Fruit fly (Drosophila melanogaster): ENCODE data around the gene yl.

yl gene

dm6 chrX:14193013-14193412 lies at the start of gene yl:
TSS of gene yl (plus strand) at chrX:14193214.
- TF ChIP-seq CG17801 (GFP tag; optimal IDR thresholded peaks at IDR 0.05; ENCODE audit: partially characterized antibody): no peak

dm6 chrX:14148171-14148570 lies 44.8 kb upstream of the yl start:
- no peak for TF ChIP-seq CG17801 (GFP tag; optimal IDR thresholded peaks at IDR 0.05; ENCODE audit: partially characterized antibody)

- TF ChIP-seq CG17801 (GFP tag; optimal IDR thresholded peaks at IDR 0.05; ENCODE audit: partially characterized antibody): no peak
These were observed 43.7 kb upstream of the yl start for dm6 chrX:14149312-14149711.

dm6 chrX:14151906-14152305 lies 41.1 kb upstream of the yl start, which contains the start of gene CG12479:
TSS of gene CG12479 (minus strand) at chrX:14152006.
- TF ChIP-seq CG17801 (GFP tag; optimal IDR thresholded peaks at IDR 0.05; ENCODE audit: partially characterized antibody): no peak

dm6 chrX:14153689-14154088 lies 39.3 kb upstream of the yl start:
- no peak for TF ChIP-seq CG17801 (GFP tag; optimal IDR thresholded peaks at IDR 0.05; ENCODE audit: partially characterized antibody)

dm6 chrX:14169068-14169642 lies 23.9 kb upstream of the yl start, which contains the start of gene CG12480:
TSS of gene CG12480 (plus strand) at chrX:14169592.
- TF ChIP-seq CG17801 (GFP tag; optimal IDR thresholded peaks at IDR 0.05; ENCODE audit: partially characterized antibody): no peak

dm6 chrX:14172524-14172923 lies 20.5 kb upstream of the yl start, which contains the start of gene betaNACtes1:
TSS of gene betaNACtes1 (minus strand) at chrX:14172624.
- no peak for TF ChIP-seq CG17801 (GFP tag; optimal IDR thresholded peaks at IDR 0.05; ENCODE audit: partially characterized antibody)

- TF ChIP-seq CG17801 (GFP tag; optimal IDR thresholded peaks at IDR 0.05; ENCODE audit: partially characterized antibody): no peak
These were observed 19.4 kb upstream of the yl start for dm6 chrX:14173654-14174053.

- TF ChIP-seq CG17801 (GFP tag; optimal IDR thresholded peaks at IDR 0.05; ENCODE audit: partially characterized antibody): no peak
These were observed 18.6 kb upstream of the yl start, which contains the start of gene CG1368 for dm6 chrX:14174456-14174855. TSS of gene CG1368 (plus strand) at chrX:14174756.

- no peak for TF ChIP-seq CG17801 (GFP tag; optimal IDR thresholded peaks at IDR 0.05; ENCODE audit: partially characterized antibody)
These were observed 17.4 kb upstream of the yl start for dm6 chrX:14175663-14176062.

dm6 chrX:14176623-14177022 lies 16.4 kb upstream of the yl start, which contains the start of gene CG11581:
TSS of gene CG11581 (plus strand) at chrX:14176923.
- TF ChIP-seq CG17801 (GFP tag; optimal IDR thresholded peaks at IDR 0.05; ENCODE audit: partially characterized antibody): no peak

- no peak for TF ChIP-seq CG17801 (GFP tag; optimal IDR thresholded peaks at IDR 0.05; ENCODE audit: partially characterized antibody)
These were observed 12.3 kb upstream of the yl start, which contains the start of gene CG11584 for dm6 chrX:14180728-14181127. TSS of gene CG11584 (plus strand) at chrX:14181028.

- no peak for TF ChIP-seq CG17801 (GFP tag; optimal IDR thresholded peaks at IDR 0.05; ENCODE audit: partially characterized antibody)
These were observed 8.9 kb upstream of the yl start, which contains the start of gene CG32603 for dm6 chrX:14184062-14184611. TSS of gene CG32603 (plus strand) at chrX:14184561.

dm6 chrX:14186953-14187352 lies 6.1 kb upstream of the yl start, which contains the start of gene CG12481:
TSS of gene CG12481 (plus strand) at chrX:14187253.
- no peak for TF ChIP-seq CG17801 (GFP tag; optimal IDR thresholded peaks at IDR 0.05; ENCODE audit: partially characterized antibody)

- no peak for TF ChIP-seq CG17801 (GFP tag; optimal IDR thresholded peaks at IDR 0.05; ENCODE audit: partially characterized antibody)
These were observed 3.8 kb upstream of the yl start, which contains the start of gene CG11585 for dm6 chrX:14189216-14189615. TSS of gene CG11585 (plus strand) at chrX:14189516.

dm6 chrX:14191918-14192317 lies 1.1 kb upstream of the yl start, which contains the start of gene CG13403:
TSS of gene CG13403 (minus strand) at chrX:14192018.
- TF ChIP-seq CG17801 (GFP tag; optimal IDR thresholded peaks at IDR 0.05; ENCODE audit: partially characterized antibody): no peak

All from ovary, adult (tissue).